Worm (Caenorhabditis elegans) whole organism, young adult: ENCODE results near the gene C04H4.1.

Experiments used
- gei-17 ChIP-seq: fragments of 200-800 bp; sonication (Bioruptor generic); optimal IDR thresholded peaks from 2 replicates; lab custom pipeline; 2018; ENCODE audit warnings: mild to moderate bottlenecking, missing genetic modification characterization, missing compliant biosample characterization
- let-526 ChIP-seq: fragments of 200-800 bp; sonication (Bioruptor generic); IDR thresholded peaks from 2 replicates; pipeline ENCODE4 v1.3.6; 2022; ENCODE audit warnings: missing genetic modification reagents, missing genetic modification characterization, missing compliant biosample characterization
- lin-26 ChIP-seq: fragments of 200-800 bp; sonication (Bioruptor generic); IDR thresholded peaks from 2 replicates; pipeline ENCODE4 v1.3.6; 2022; ENCODE audit warnings: missing genetic modification reagents, missing genetic modification characterization, missing compliant biosample characterization
- lin-40 ChIP-seq: sonication (generic microtip); optimal IDR thresholded peaks from 2 replicates; lab custom pipeline; 2016; ENCODE audit warnings: missing genetic modification characterization, mild to moderate bottlenecking, missing compliant biosample characterization, missing genotype, missing genetic modification reagents

C04H4.1 gene

DNA sequence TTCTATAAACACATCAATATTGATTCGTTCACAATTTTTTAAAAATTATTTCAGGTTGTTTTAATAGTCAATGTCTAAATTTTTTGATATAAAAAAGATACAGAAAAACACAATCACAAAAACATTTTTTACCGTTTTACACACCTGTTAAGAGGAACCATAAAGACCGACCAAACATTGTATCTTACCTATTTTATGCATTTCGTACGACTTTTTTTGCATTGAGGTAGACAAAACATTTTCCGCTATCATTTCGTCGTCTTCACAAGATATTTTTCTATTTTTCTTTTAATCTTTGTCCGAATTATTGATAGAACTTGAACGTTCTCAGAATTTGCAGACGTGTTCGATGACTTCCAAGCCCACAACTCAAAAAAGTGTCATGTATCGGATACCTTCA is 49.7 kb downstream of the C04H4.1 start, which contains the start of gene glna-2:
glna-2 (plus strand) TSS at position 301 of the 400 bp plus-strand sequence.
- no peak for TF ChIP-seq gei-17 (GFP tag; lab: Kevin White, UChicago)
- no peak for TF ChIP-seq lin-40
- TF ChIP-seq let-526, result no peak
- TF ChIP-seq lin-26 (GFP tag; lab: Robert Waterston, UW), result no peak
